Worm (Caenorhabditis elegans): ENCODE data around the gene syx-5.

DNA sequence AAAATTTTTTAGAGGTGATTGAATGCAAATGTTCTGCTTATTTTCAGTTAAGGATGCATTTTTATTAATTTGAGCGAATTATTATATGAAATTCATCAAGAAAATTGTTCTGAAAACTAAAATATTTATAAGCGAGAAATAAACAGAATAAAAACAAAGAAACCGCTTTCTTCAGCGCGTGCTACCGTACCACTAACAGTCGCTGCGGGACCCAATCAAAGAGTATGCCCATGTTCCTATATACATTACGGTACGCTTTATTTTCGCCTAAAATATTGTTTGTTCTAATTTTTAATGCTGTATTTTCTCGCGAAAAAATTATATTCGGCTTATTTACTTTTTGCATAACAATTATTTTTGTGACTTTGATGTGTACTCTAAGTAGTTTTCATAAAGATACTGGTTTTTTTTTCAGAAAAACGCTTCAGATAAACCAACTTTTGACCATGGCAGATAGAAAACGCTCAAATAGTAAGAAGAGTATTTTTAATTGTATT is 23.1 kb downstream of the syx-5 start, which contains the start of gene F55A11.8:
- TF ChIP-seq dve-1 (tag; optimal IDR thresholded peaks at IDR 0.05) (no peak), pat-9 (tag; optimal IDR thresholded peaks at IDR 0.05) (no peak), ceh-45 (GFP tag; IDR thresholded peaks at IDR 0.05) (no peak), ets-4 (tag; optimal IDR thresholded peaks at IDR 0.05) (no peak), fkh-10 (GFP tag; optimal IDR thresholded peaks at IDR 0.05) (no peak), pha-4 (tag; optimal IDR thresholded peaks at IDR 0.05) (no peak), ceh-30 (tag; optimal IDR thresholded peaks at IDR 0.05) (no peak), gmeb-2 (tag; optimal IDR thresholded peaks at IDR 0.05) (no peak), lin-11 (tag; optimal IDR thresholded peaks at IDR 0.05) (no peak), pag-3 (tag; optimal IDR thresholded peaks at IDR 0.05; ENCODE audit: borderline replicate concordance) (no peak), unc-86 (tag; optimal IDR thresholded peaks at IDR 0.05) (no peak), hlh-8 (tag; optimal IDR thresholded peaks at IDR 0.05) (no peak), pha-2 (tag; optimal IDR thresholded peaks at IDR 0.05) (no peak)
